Fruit fly (Drosophila melanogaster) whole organism, wandering third instar larva: ENCODE results near the gene CG17806.

Experiments used
- Abd-B ChIP-seq: fragments of >200 bp; optimal IDR thresholded peaks from 2 replicates; lab custom pipeline; 2017; ENCODE audit warnings: missing biosample characterization, missing genetic modification characterization
- CG32264 ChIP-seq: fragments of 200-800 bp; sonication (Bioruptor generic); optimal IDR thresholded peaks from 2 replicates; lab custom pipeline; 2016; ENCODE audit warnings: missing biosample characterization, missing genetic modification characterization
- CG9705 ChIP-seq: fragments of 200-800 bp; sonication (Bioruptor generic); optimal IDR thresholded peaks from 2 replicates; lab custom pipeline; 2018; ENCODE audit warnings: missing biosample characterization, mild to moderate bottlenecking, missing genetic modification characterization
- CrebA ChIP-seq: fragments of 200-800 bp; sonication (Bioruptor generic); optimal IDR thresholded peaks from 2 replicates; lab custom pipeline; 2016; ENCODE audit warnings: missing biosample characterization, mild to moderate bottlenecking, missing genetic modification characterization, borderline replicate concordance
- Dfd ChIP-seq: fragments of >200 bp; optimal IDR thresholded peaks from 2 replicates; lab custom pipeline; 2017; ENCODE audit warnings: missing biosample characterization, missing genetic modification characterization
- Dif ChIP-seq: fragments of 200-275, 200-300 bp; sonication (Bioruptor generic); optimal IDR thresholded peaks from 2 replicates; lab custom pipeline; 2018; ENCODE audit warnings: missing biosample characterization, missing genetic modification characterization; ENCODE audit not compliant: partially characterized antibody
- GATAd ChIP-seq: sonication (Bioruptor generic); optimal IDR thresholded peaks from 2 replicates; lab custom pipeline; 2016; ENCODE audit warnings: missing biosample characterization, missing genetic modification characterization
- HLH106 ChIP-seq: fragments of 200-800 bp; optimal IDR thresholded peaks from 3 replicates; lab custom pipeline; 2019; ENCODE audit warnings: missing biosample characterization, mild to moderate bottlenecking, missing genetic modification characterization, moderate library complexity
- Hr78 ChIP-seq: fragments of >200 bp; optimal IDR thresholded peaks from 2 replicates; lab custom pipeline; 2017; ENCODE audit warnings: missing biosample characterization, missing genetic modification characterization
- Hr83 ChIP-seq: fragments of 200-300 bp; sonication (Bioruptor generic); optimal IDR thresholded peaks from 2 replicates; lab custom pipeline; 2016; ENCODE audit warnings: missing biosample characterization, mild to moderate bottlenecking, missing genetic modification characterization, moderate library complexity; ENCODE audit not compliant: poor library complexity, severe bottlenecking
- Jra ChIP-seq: sonication (Bioruptor generic); optimal IDR thresholded peaks from 2 replicates; lab custom pipeline; 2016; ENCODE audit warnings: missing biosample characterization, missing genetic modification characterization
- Myc ChIP-seq: fragments of >200 bp; optimal IDR thresholded peaks from 2 replicates; lab custom pipeline; 2017
- N ChIP-seq: fragments of >200 bp; optimal IDR thresholded peaks from 2 replicates; lab custom pipeline; 2018; ENCODE audit warnings: missing biosample characterization, missing external identifiers, missing genetic modification characterization
- OdsH ChIP-seq: fragments of 200-800 bp; sonication (Bioruptor generic); optimal IDR thresholded peaks from 2 replicates; lab custom pipeline; 2016; ENCODE audit warnings: missing biosample characterization, mild to moderate bottlenecking, missing genetic modification characterization
- Rel ChIP-seq, 2 experiments: fragments of 200-800 bp; sonication (Bioruptor generic) in 1 of 2; optimal IDR thresholded peaks; 2 replicates in 1 of 2; 3 replicates in 1 of 2; lab custom pipeline; 2016 to 2019; ENCODE audit warnings: mild to moderate bottlenecking in 2 of 2, missing biosample characterization in 2 of 2, missing genetic modification characterization in 2 of 2, moderate library complexity in 1 of 2
- Sp1 ChIP-seq: fragments of 200-800 bp; sonication (Bioruptor generic); optimal IDR thresholded peaks from 3 replicates; lab custom pipeline; 2019; ENCODE audit warnings: missing biosample characterization, mild to moderate bottlenecking, missing genetic modification characterization, moderate library complexity
- Vsx2 ChIP-seq: fragments of 200-300, 225-300 bp; sonication (Bioruptor generic); optimal IDR thresholded peaks from 2 replicates; lab custom pipeline; 2018; ENCODE audit warnings: missing biosample characterization, missing genetic modification characterization; ENCODE audit not compliant: partially characterized antibody
- br ChIP-seq: fragments of 200-800 bp; sonication (Bioruptor generic); optimal IDR thresholded peaks from 2 replicates; lab custom pipeline; 2016; ENCODE audit warnings: missing biosample characterization, missing genetic modification characterization
- brk ChIP-seq: fragments of 200-800 bp; sonication (Bioruptor generic); optimal IDR thresholded peaks from 2 replicates; lab custom pipeline; 2016; ENCODE audit warnings: missing biosample characterization, mild to moderate bottlenecking, missing genetic modification characterization
- dl ChIP-seq, 2 experiments: fragments of 175-275, 200-275 bp in 1 of 2; fragments of 200-275 bp in 1 of 2; sonication (Bioruptor generic); optimal IDR thresholded peaks; lab custom pipeline; 2018; ENCODE audit warnings: mild to moderate bottlenecking in 2 of 2, missing biosample characterization in 2 of 2, missing genetic modification characterization in 2 of 2, moderate library complexity in 2 of 2; ENCODE audit not compliant: partially characterized antibody in 2 of 2, insufficient read depth in 1 of 2
- dmrt93B ChIP-seq: fragments of 200-800 bp; sonication (Bioruptor generic); optimal IDR thresholded peaks from 2 replicates; lab custom pipeline; 2018; ENCODE audit warnings: missing biosample characterization, mild to moderate bottlenecking, missing genetic modification characterization
- dsf ChIP-seq: sonication (Bioruptor generic); optimal IDR thresholded peaks from 2 replicates; lab custom pipeline; 2016; ENCODE audit warnings: missing biosample characterization, missing genetic modification characterization, borderline replicate concordance
- ey ChIP-seq: fragments of 200-800 bp; sonication (Bioruptor generic); optimal IDR thresholded peaks from 2 replicates; lab custom pipeline; 2016; ENCODE audit warnings: missing biosample characterization, missing genetic modification characterization
- foxo ChIP-seq, 2 experiments: fragments of 200-800 bp; sonication (Bioruptor generic); optimal IDR thresholded peaks; 2 replicates in 1 of 2; 3 replicates in 1 of 2; lab custom pipeline; 2016 to 2017; ENCODE audit warnings: missing biosample characterization in 2 of 2, missing genetic modification characterization in 2 of 2
- fru ChIP-seq: fragments of 200-800 bp; sonication (Bioruptor generic); optimal IDR thresholded peaks from 3 replicates; lab custom pipeline; 2016; ENCODE audit warnings: missing biosample characterization, mild to moderate bottlenecking, missing genetic modification characterization
- h ChIP-seq: fragments of 200-800 bp; sonication (Bioruptor generic); optimal IDR thresholded peaks from 3 replicates; lab custom pipeline; 2016; ENCODE audit warnings: missing biosample characterization, mild to moderate bottlenecking, missing genetic modification characterization
- jim ChIP-seq: fragments of 175-275, 200-325 bp; sonication (Bioruptor generic); optimal IDR thresholded peaks from 2 replicates; lab custom pipeline; 2016; ENCODE audit warnings: missing biosample characterization, mild to moderate bottlenecking, missing genetic modification characterization
- lola ChIP-seq: fragments of >200 bp; optimal IDR thresholded peaks from 2 replicates; lab custom pipeline; 2017; ENCODE audit warnings: missing biosample characterization, missing genetic modification characterization
- pan ChIP-seq: fragments of >200 bp; optimal IDR thresholded peaks from 2 replicates; lab custom pipeline; 2017
- psq ChIP-seq: fragments of 200-800 bp; sonication (Bioruptor generic); optimal IDR thresholded peaks from 3 replicates; lab custom pipeline; 2017; ENCODE audit warnings: missing biosample characterization, mild to moderate bottlenecking, missing genetic modification characterization, moderate library complexity
- rgr ChIP-seq: fragments of 200-800 bp; sonication (Bioruptor generic); optimal IDR thresholded peaks from 3 replicates; lab custom pipeline; 2016; ENCODE audit warnings: missing biosample characterization, mild to moderate bottlenecking, missing genetic modification characterization
- sv ChIP-seq: fragments of 200-800 bp; sonication (Bioruptor generic); optimal IDR thresholded peaks from 3 replicates; lab custom pipeline; 2016; ENCODE audit warnings: missing biosample characterization, missing genetic modification characterization
- usp ChIP-seq: fragments of >200 bp; optimal IDR thresholded peaks from 2 replicates; lab custom pipeline; 2017; ENCODE audit warnings: missing biosample characterization, missing genetic modification characterization
- woc ChIP-seq: sonication (Bioruptor generic); optimal IDR thresholded peaks from 2 replicates; lab custom pipeline; 2016; ENCODE audit warnings: missing biosample characterization, mild to moderate bottlenecking, missing genetic modification characterization

The CG17806 gene

DNA sequence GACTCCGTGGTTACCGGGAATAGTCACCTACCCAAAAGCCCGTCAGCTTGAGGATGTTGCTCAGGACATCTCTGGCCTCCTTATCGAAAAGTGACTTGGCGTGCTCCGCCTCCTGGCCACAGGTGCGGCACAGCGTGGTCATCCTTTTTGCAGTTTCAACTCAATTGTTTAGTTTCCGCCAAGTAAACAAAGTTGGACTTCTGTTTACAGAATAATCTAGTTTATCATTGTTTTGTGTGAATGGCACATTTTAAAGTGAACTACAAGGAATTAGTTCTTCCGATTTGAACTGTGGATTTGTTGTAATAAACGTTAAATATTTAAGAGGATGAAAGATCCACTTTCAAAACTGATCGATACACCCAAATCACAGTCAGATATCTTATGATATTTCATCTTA lies at the start of gene CG17806:
Gene CG17806, minus strand, starts transcription at position 236 of the 400 bp plus-strand sequence.
- TF ChIP-seq Vsx2 (GFP tag; lab: Kevin White, UChicago), result no peak
- TF ChIP-seq Myc (lab: Kevin White, UChicago), result peak; percentile 8

DNA sequence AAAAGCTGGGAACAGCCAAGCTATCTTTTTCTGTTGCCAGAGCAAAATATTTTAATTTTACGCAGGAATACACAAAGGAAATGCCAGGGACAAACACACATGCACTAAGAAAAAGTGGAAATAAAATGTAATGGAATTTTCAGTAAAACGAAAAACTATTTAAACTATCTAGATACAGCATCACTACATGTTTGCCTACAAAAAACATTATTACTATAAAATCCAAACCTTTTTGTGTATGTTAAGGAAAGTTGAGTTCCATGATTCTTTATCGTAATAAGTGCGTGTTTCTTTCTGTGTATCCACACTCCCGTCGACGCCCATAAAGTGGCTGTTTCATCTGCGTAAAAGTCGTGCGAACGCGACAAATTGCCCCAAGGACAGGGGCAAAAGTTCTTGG lies 46.1 kb upstream of the CG17806 start:
- TF ChIP-seq br (GFP tag; lab: Kevin White, UChicago) (no peak), Hr83 (GFP tag; lab: Kevin White, UChicago) (no peak), Rel (GFP tag; optimal IDR thresholded peaks at IDR 0.05; lab: Kevin White, UChicago) (no peak), Rel (tag; optimal IDR thresholded peaks at IDR 0.05; lab: Kevin White, UChicago) (no peak), GATAd (GFP tag; lab: Kevin White, UChicago) (no peak), OdsH (GFP tag; lab: Kevin White, UChicago) (no peak)

DNA sequence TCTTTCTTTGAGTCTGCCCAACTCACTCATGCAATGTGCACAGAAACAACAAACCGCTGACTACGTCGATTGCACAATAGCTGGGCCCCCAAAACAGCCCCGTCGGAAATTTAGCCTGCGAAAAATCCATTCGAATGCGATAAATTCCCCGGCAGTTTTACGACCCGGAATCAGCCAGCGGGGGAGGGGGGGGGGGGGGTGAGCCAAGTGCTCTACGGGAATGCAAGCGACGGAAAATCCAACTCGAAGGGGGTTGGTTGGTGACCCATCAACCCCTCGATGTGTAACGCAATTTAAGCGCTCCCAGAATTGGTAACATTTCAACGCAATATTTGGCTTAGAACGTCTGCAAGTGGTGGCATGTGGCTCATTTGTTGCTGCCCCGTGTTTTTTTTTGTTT lies 43.9 kb upstream of the CG17806 start:
- TF ChIP-seq fru (GFP tag; lab: Kevin White, UChicago) (no peak), Dfd (peak; percentile 4)

DNA sequence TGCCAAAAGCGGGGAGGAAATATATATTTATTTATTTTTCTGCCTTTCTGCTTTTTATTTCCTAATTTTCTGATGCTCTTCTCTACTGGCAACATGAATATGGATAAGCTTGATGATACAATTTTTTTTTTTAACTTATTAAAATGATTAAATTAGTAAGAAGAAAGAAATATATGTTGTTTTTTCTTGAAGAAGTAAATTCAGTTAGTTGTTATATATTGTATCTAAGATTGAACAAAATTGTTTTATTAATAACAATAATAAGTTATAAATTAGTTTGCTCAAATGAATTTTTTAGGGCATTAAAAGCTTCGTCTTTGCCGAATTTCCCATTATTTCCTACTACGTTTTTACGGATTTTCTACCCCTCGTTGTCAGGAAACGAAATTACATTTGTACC lies 27.5 kb upstream of the CG17806 start:
- TF ChIP-seq Myc (lab: Kevin White, UChicago) (no peak), GATAd (GFP tag; lab: Kevin White, UChicago) (no peak), OdsH (GFP tag; lab: Kevin White, UChicago) (no peak)

DNA sequence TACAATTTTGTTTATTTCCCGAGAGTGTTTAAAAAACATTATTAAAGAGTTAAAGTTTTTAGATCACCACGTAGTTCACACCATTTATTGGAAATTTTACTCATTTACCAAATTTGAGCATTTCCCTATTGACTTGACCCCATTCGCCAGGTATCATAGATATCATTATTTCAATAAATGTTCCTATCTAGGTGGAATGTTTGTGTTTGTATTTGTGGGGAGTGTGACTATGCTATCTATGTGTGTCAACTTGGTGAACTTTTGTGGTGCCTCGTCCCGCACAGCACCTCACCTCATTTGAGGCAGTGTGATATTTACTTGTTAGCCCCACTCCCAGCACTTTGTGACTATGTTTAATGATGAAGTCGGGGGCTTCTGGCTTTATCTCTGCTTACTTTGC lies 25.6 kb upstream of the CG17806 start:
- TF ChIP-seq foxo (GFP tag; optimal IDR thresholded peaks at IDR 0.05; lab: Kevin White, UChicago) (no peak), woc (GFP tag; lab: Kevin White, UChicago) (no peak), psq (no peak), Jra (no peak)

DNA sequence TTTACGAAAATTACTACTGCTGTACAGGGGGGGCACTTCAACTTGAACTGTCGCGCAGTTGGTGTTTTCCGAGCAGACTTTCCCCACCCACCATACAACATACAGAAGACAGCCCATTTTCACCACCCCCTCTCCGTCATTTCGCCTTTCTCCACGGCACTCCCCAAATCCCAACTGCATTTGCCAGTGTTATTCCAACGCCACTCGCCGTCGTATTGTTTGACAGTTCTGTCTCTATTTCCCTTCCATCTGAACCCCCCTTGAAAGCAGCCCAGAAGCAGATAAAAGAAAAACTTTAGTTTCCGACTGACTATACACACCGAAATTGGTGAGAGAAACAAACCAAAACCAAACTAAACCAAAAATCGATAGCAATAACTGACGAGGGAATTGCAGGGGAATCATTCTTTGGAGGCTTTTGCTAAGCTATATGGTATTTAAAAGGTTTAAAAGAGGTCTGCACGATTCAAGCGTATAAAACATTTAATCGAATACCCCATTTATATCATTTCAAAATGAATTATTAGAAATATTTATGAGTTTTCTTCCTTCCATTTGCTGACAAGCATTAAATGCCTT lies 24.1 kb upstream of the CG17806 start:
- no peak for TF ChIP-seq pan (lab: Kevin White, UChicago)

DNA sequence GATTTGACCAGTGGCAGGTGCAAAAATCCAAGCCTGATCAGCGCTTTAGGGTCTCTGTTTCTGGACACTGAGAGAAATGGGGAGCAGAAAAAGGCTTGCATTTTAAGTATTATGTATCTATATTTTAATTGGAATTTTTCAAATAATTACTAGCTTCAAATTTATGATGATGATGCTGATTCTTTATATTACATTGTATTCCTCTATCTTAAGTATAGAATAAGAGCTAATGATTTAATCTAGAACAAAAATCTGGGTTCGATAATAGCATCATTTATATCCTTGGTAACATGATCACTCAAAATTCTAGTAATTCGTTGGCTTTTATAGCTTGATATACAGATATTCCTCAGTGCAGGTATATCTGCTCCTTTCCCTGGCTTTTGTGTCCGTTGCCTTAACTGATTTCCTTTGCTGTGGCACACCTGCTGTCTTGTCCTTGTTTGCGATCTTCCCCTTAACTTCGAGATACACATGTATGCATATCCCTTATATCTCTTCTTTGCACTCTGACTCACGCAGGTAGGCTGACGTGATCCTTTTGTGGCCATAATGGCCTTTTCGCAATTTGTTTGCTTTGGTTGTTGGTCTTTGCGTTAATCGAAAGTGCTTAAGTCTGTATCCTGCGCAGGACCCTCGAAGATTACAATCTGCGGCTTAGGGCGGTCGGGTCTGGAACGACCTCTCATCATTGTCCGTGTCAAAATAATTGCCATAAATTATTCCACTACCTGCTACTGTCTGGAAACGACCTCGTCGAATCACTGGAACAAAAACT lies 22.9 kb upstream of the CG17806 start:
- peak; percentile 37 for TF ChIP-seq h (GFP tag; lab: Kevin White, UChicago)
- TF ChIP-seq OdsH (GFP tag; lab: Kevin White, UChicago), result peak; percentile 66
- no peak for TF ChIP-seq CG32264
- TF ChIP-seq Myc (lab: Kevin White, UChicago), result no peak
- peak; percentile 35 for TF ChIP-seq fru (GFP tag; lab: Kevin White, UChicago)
- no peak for TF ChIP-seq Vsx2 (GFP tag; lab: Kevin White, UChicago)
- no peak for TF ChIP-seq N (GFP tag; lab: Kevin White, UChicago)
- no peak for TF ChIP-seq lola (GFP tag; lab: Kevin White, UChicago)
- no peak for TF ChIP-seq Hr78 (GFP tag; lab: Kevin White, UChicago)
- TF ChIP-seq dl (GFP tag; optimal IDR thresholded peaks at IDR 0.05; lab: Kevin White, UChicago; ENCODE audit: insufficient read depth in 1 of 2, partially characterized antibody in 2 of 2), result no peak
- no peak for TF ChIP-seq CrebA (GFP tag; lab: Kevin White, UChicago)
- peak; percentile 79 for TF ChIP-seq HLH106 (tag; lab: Kevin White, UChicago)
- no peak for TF ChIP-seq jim
- no peak for TF ChIP-seq Jra
- TF ChIP-seq brk (GFP tag; lab: Kevin White, UChicago), result no peak
- peak; percentile 23 for TF ChIP-seq br (GFP tag; lab: Kevin White, UChicago)
- TF ChIP-seq CG9705, result no peak
- no peak for TF ChIP-seq usp
- TF ChIP-seq dsf, result no peak
- no peak for TF ChIP-seq sv
- TF ChIP-seq ey (GFP tag; lab: Kevin White, UChicago), result peak; percentile 20
- no peak for TF ChIP-seq Dif
- peak; percentile 59 for TF ChIP-seq dmrt93B (GFP tag; lab: Kevin White, UChicago)
- TF ChIP-seq Abd-B (GFP tag; lab: Kevin White, UChicago), result no peak
- peak; percentile 42 for TF ChIP-seq woc (GFP tag; lab: Kevin White, UChicago)
- peak; percentile 68 for TF ChIP-seq psq
- no peak for TF ChIP-seq pan (lab: Kevin White, UChicago)
- peak in 1 of 2 experiments; percentile 74 for TF ChIP-seq foxo (GFP tag; optimal IDR thresholded peaks at IDR 0.05; lab: Kevin White, UChicago)
- peak; percentile 34 for TF ChIP-seq rgr
- TF ChIP-seq Dfd, result no peak
- TF ChIP-seq Sp1 (GFP tag; lab: Kevin White, UChicago), result peak; percentile 73
- no peak for TF ChIP-seq Hr83 (GFP tag; lab: Kevin White, UChicago)
